Worm (Caenorhabditis elegans): ENCODE results near the gene abts-4.

Gene abts-4

ce11 chrX:6747906-6748356 is 13.6 kb downstream of the abts-4 start (continued):
- TF ChIP-seq elt-3 (tag; optimal IDR thresholded peaks at IDR 0.05) = no peak

- TF ChIP-seq C34F6.9 (tag; optimal IDR thresholded peaks at IDR 0.05) (peak; percentile 3), mdl-1 (tag; optimal IDR thresholded peaks at IDR 0.05) (peak; percentile 68 to 90), unc-62 (GFP tag; optimal IDR thresholded peaks at IDR 0.05) (no peak), sma-9 (GFP tag; optimal IDR thresholded peaks at IDR 0.05) (peak; percentile 2), sma-9 (tag; optimal IDR thresholded peaks at IDR 0.05) (no peak), nhr-129 (tag; optimal IDR thresholded peaks at IDR 0.05) (no peak)
Observed at ce11 chrX:6746849-6747248, 14.7 kb downstream of the abts-4 start.

DNA sequence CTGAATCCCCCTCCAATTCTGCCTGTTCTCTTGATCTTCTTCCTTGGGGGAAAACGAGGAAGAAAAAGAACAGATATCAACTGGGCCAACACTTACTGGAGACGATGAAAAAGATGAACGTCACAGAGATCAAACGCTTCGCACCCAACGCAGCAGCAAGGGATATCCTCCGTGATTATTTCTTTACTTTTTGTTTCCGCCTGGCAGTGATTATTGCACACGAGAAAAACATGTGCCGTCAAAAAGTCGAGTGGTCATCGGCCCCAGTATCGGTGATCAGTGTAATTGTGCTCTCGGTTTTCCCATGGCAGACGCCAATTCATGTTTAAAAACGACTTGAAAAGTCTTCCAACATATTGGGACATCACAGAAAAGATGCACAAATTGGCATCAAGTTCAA is 16.0 kb downstream of the abts-4 start:
- no peak for TF ChIP-seq nhr-12 (tag; optimal IDR thresholded peaks at IDR 0.05)
- TF ChIP-seq mdl-1 (tag; optimal IDR thresholded peaks at IDR 0.05) = peak; percentile 80 to 83
- TF ChIP-seq aly-2 (tag; optimal IDR thresholded peaks at IDR 0.05) = no peak
- no peak for TF ChIP-seq unc-39 (tag; optimal IDR thresholded peaks at IDR 0.05)
- no peak for TF ChIP-seq dmd-4 (tag; optimal IDR thresholded peaks at IDR 0.05)
- TF ChIP-seq sma-9 (GFP tag; optimal IDR thresholded peaks at IDR 0.05) = peak; percentile 89
- TF ChIP-seq sma-9 (tag; optimal IDR thresholded peaks at IDR 0.05) = no peak
- peak; percentile 63 for TF ChIP-seq nhr-129 (tag; optimal IDR thresholded peaks at IDR 0.05)
- peak; percentile 66 for TF ChIP-seq F13H6.1 (tag; optimal IDR thresholded peaks at IDR 0.05)
- TF ChIP-seq elt-3 (tag; optimal IDR thresholded peaks at IDR 0.05) = no peak
- TF ChIP-seq nhr-21 (tag; optimal IDR thresholded peaks at IDR 0.05) = peak; percentile 45
- TF ChIP-seq egl-27 (tag; optimal IDR thresholded peaks at IDR 0.05) = peak; percentile 16
- no peak for TF ChIP-seq sem-4 (tag; optimal IDR thresholded peaks at IDR 0.05)
- no peak for TF ChIP-seq nhr-237 (tag; optimal IDR thresholded peaks at IDR 0.05)

DNA sequence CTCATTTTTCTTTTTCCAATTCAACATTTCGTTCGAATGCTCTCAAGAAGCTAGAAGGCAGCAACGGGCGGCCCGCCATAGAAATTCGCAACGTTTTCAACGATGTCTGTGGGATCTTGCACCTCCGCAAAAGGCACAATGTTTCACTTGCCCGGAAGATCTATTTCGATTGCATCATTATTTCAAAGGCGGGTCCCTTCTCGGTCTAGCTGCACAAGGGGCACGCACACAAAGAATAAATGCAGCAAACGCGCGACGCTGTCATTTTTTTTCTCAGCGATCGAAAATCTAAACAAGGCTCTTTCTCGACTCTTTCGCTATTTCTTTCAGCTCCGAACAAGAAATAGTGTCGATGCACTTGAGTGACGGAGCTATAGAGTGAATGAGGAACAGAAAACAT is 16.6 kb downstream of the abts-4 start:
- TF ChIP-seq mbf-1 (tag; optimal IDR thresholded peaks at IDR 0.05) (no peak), ceh-16 (tag; optimal IDR thresholded peaks at IDR 0.05) (no peak), lsy-2 (tag; optimal IDR thresholded peaks at IDR 0.05) (peak in 1 of 2 experiments; percentile 6), lin-13 (GFP tag; optimal IDR thresholded peaks at IDR 0.05) (no peak), nhr-11 (tag; optimal IDR thresholded peaks at IDR 0.05) (no peak), R02D3.7 (tag; optimal IDR thresholded peaks at IDR 0.05) (no peak), elt-3 (tag; optimal IDR thresholded peaks at IDR 0.05) (no peak), sma-9 (GFP tag; optimal IDR thresholded peaks at IDR 0.05) (peak; percentile 54), sma-9 (tag; optimal IDR thresholded peaks at IDR 0.05) (no peak), F13H6.1 (tag; optimal IDR thresholded peaks at IDR 0.05) (no peak), Y55F3AM.14 (GFP tag; optimal IDR thresholded peaks at IDR 0.05) (no peak), nhr-129 (tag; optimal IDR thresholded peaks at IDR 0.05) (peak; percentile 80), nhr-25 (tag; optimal IDR thresholded peaks at IDR 0.05) (no peak), crh-2 (tag; optimal IDR thresholded peaks at IDR 0.05) (no peak), nhr-12 (tag; optimal IDR thresholded peaks at IDR 0.05) (no peak), nhr-23 (tag; optimal IDR thresholded peaks at IDR 0.05) (no peak), skn-1 (tag; optimal IDR thresholded peaks at IDR 0.05) (no peak), unc-62 (GFP tag; optimal IDR thresholded peaks at IDR 0.05) (no peak), C34F6.9 (tag; optimal IDR thresholded peaks at IDR 0.05) (no peak), mdl-1 (tag; optimal IDR thresholded peaks at IDR 0.05) (peak; percentile 84 to 90), nhr-6 (tag; optimal IDR thresholded peaks at IDR 0.05) (no peak), sma-3 (GFP tag; optimal IDR thresholded peaks at IDR 0.05) (no peak), lin-11 (tag; optimal IDR thresholded peaks at IDR 0.05) (no peak), unc-39 (tag; optimal IDR thresholded peaks at IDR 0.05) (no peak), ceh-82 (tag; optimal IDR thresholded peaks at IDR 0.05) (no peak), unc-55 (GFP tag; optimal IDR thresholded peaks at IDR 0.05) (no peak), zag-1 (tag; optimal IDR thresholded peaks at IDR 0.05) (peak; percentile 68), snpc-4 (tag; optimal IDR thresholded peaks at IDR 0.05) (no peak)

- peak; percentile 78 to 95 for TF ChIP-seq mdl-1 (tag; optimal IDR thresholded peaks at IDR 0.05)
- TF ChIP-seq fos-1 (tag; optimal IDR thresholded peaks at IDR 0.05) = peak; percentile 95
- TF ChIP-seq skn-1 (tag; optimal IDR thresholded peaks at IDR 0.05) = peak; percentile 28
- no peak for TF ChIP-seq ceh-82 (tag; optimal IDR thresholded peaks at IDR 0.05)
- TF ChIP-seq Y55F3AM.14 (GFP tag; optimal IDR thresholded peaks at IDR 0.05) = no peak
- peak; percentile 11 for TF ChIP-seq blmp-1 (tag; optimal IDR thresholded peaks at IDR 0.05; ENCODE audit: insufficient read depth)
- peak; percentile 65 for TF ChIP-seq gmeb-1 (tag; optimal IDR thresholded peaks at IDR 0.05)
- TF ChIP-seq nhr-77 (tag; optimal IDR thresholded peaks at IDR 0.05) = no peak
- TF ChIP-seq nhr-11 (tag; optimal IDR thresholded peaks at IDR 0.05) = no peak
- peak; percentile 95 for TF ChIP-seq sma-9 (GFP tag; optimal IDR thresholded peaks at IDR 0.05)
- no peak for TF ChIP-seq sma-9 (tag; optimal IDR thresholded peaks at IDR 0.05)
- TF ChIP-seq sem-4 (tag; optimal IDR thresholded peaks at IDR 0.05) = no peak
- TF ChIP-seq mab-5 (tag; optimal IDR thresholded peaks at IDR 0.05) = no peak
- peak; percentile 33 for TF ChIP-seq egl-27 (tag; optimal IDR thresholded peaks at IDR 0.05)
- TF ChIP-seq nhr-10 (tag; optimal IDR thresholded peaks at IDR 0.05) = no peak
- TF ChIP-seq nhr-6 (tag; optimal IDR thresholded peaks at IDR 0.05) = no peak
- TF ChIP-seq R02D3.7 (tag; optimal IDR thresholded peaks at IDR 0.05) = no peak
- no peak for TF ChIP-seq nhr-25 (tag; optimal IDR thresholded peaks at IDR 0.05)
- TF ChIP-seq nhr-21 (tag; optimal IDR thresholded peaks at IDR 0.05) = peak; percentile 25
- peak; percentile 48 for TF ChIP-seq crh-2 (tag; optimal IDR thresholded peaks at IDR 0.05)
- no peak for TF ChIP-seq aly-2 (tag; optimal IDR thresholded peaks at IDR 0.05)
- no peak for TF ChIP-seq nhr-12 (tag; optimal IDR thresholded peaks at IDR 0.05)
- no peak for TF ChIP-seq F13H6.1 (tag; optimal IDR thresholded peaks at IDR 0.05)
- TF ChIP-seq sma-3 (GFP tag; optimal IDR thresholded peaks at IDR 0.05) = peak; percentile 19
Observed at ce11 chrX:6744537-6744936, 17.0 kb downstream of the abts-4 start.

All from whole organism, L2 larva.